Fruit fly (Drosophila melanogaster) whole organism, embryonic: ENCODE results near the gene Orc2.

Experiments used
- ATbp ChIP-seq: fragments of 200-800 bp; sonication (Bioruptor generic); optimal IDR thresholded peaks from 2 replicates; lab custom pipeline; 2017; ENCODE audit warnings: missing biosample characterization, mild to moderate bottlenecking, missing genetic modification characterization, missing genetic modification reagents
- C15 ChIP-seq: fragments of 200-800 bp; sonication (Bioruptor generic); IDR thresholded peaks from 3 replicates; pipeline ENCODE4 v1.3.6; 2022; ENCODE audit warnings: missing biosample characterization, missing genetic modification characterization
- CG10462 ChIP-seq: fragments of 200-800 bp; sonication (Bioruptor generic); optimal IDR thresholded peaks from 2 replicates; lab custom pipeline; 2016; ENCODE audit warnings: missing biosample characterization, missing genetic modification characterization
- CG11560 ChIP-seq: fragments of 200-800 bp; sonication (Bioruptor generic); IDR thresholded peaks from 3 replicates; pipeline ENCODE4 v1.3.6; 2022; ENCODE audit warnings: missing biosample characterization, missing genetic modification characterization
- CG12391 ChIP-seq: fragments of 200-800 bp; sonication (Bioruptor generic); optimal IDR thresholded peaks from 3 replicates; lab custom pipeline; 2018; ENCODE audit warnings: missing biosample characterization, mild to moderate bottlenecking, missing genetic modification characterization, moderate library complexity
- CG12744 ChIP-seq: fragments of 200-800 bp; sonication (Bioruptor generic); optimal IDR thresholded peaks from 2 replicates; lab custom pipeline; 2016; ENCODE audit warnings: missing biosample characterization, missing genetic modification characterization
- CG14667 ChIP-seq: fragments of 200-800 bp; sonication (Bioruptor generic); IDR thresholded peaks from 2 replicates; pipeline ENCODE4 v1.3.6; 2022; ENCODE audit warnings: missing biosample characterization, missing genetic modification characterization
- CG18011 ChIP-seq: fragments of 200-800 bp; sonication (Bioruptor generic); optimal IDR thresholded peaks from 2 replicates; lab custom pipeline; 2017; ENCODE audit warnings: missing biosample characterization, missing genetic modification characterization, mild to moderate bottlenecking, moderate library complexity, missing genotype
- CG18476 ChIP-seq: fragments of 200-800 bp; sonication (Bioruptor generic); optimal IDR thresholded peaks from 2 replicates; lab custom pipeline; 2016; ENCODE audit warnings: missing biosample characterization, mild to moderate bottlenecking, missing genetic modification characterization
- CG30431 ChIP-seq: fragments of 200-800 bp; sonication (Bioruptor generic); optimal IDR thresholded peaks from 2 replicates; lab custom pipeline; 2017; ENCODE audit warnings: missing biosample characterization, missing genetic modification characterization
- CG31365 ChIP-seq: fragments of 200-800 bp; sonication (Bioruptor generic); optimal IDR thresholded peaks from 2 replicates; lab custom pipeline; 2018; ENCODE audit warnings: missing biosample characterization, mild to moderate bottlenecking, missing genetic modification characterization
- CG34422 ChIP-seq: fragments of 200-800 bp; sonication (Bioruptor generic); IDR thresholded peaks from 3 replicates; pipeline ENCODE4 v1.3.6; 2022; ENCODE audit warnings: missing biosample characterization, missing genetic modification characterization
- CG3726 ChIP-seq: fragments of 200-800 bp; sonication (Bioruptor generic); IDR thresholded peaks from 3 replicates; pipeline ENCODE4, ENCODE4 v1.3.6; 2022; ENCODE audit warnings: missing biosample characterization, missing genetic modification characterization
- CG4360 ChIP-seq: fragments of 200-800 bp; sonication (Bioruptor generic); IDR thresholded peaks from 2 replicates; pipeline ENCODE4 v1.3.6; 2022; ENCODE audit warnings: missing biosample characterization, missing genetic modification characterization
- CG4404 ChIP-seq: fragments of 200-800 bp; sonication (Bioruptor generic); IDR thresholded peaks from 2 replicates; pipeline ENCODE4 v1.3.6; 2022; ENCODE audit warnings: missing biosample characterization, missing genetic modification characterization
- CG7839 ChIP-seq: fragments of 200-800 bp; sonication (Bioruptor generic); optimal IDR thresholded peaks from 3 replicates; lab custom pipeline; 2018; ENCODE audit warnings: missing biosample characterization, mild to moderate bottlenecking, missing genetic modification characterization, moderate library complexity
- CG8924 ChIP-seq: fragments of 200-800 bp; optimal IDR thresholded peaks from 3 replicates; lab custom pipeline; 2019; ENCODE audit warnings: missing biosample characterization, mild to moderate bottlenecking, missing genetic modification characterization, moderate library complexity
- Camta ChIP-seq: fragments of 200-800 bp; sonication (Bioruptor generic); optimal IDR thresholded peaks from 2 replicates; lab custom pipeline; 2016; ENCODE audit warnings: missing biosample characterization, missing genetic modification characterization
- Dbx ChIP-seq: fragments of 200-800 bp; sonication (Bioruptor generic); IDR thresholded peaks from 3 replicates; pipeline ENCODE4 v1.3.6; 2022; ENCODE audit warnings: missing biosample characterization, missing genetic modification characterization
- H15 ChIP-seq: fragments of 200-800 bp; sonication (Bioruptor generic); IDR thresholded peaks from 3 replicates; pipeline ENCODE4 v1.3.6; 2022; ENCODE audit warnings: missing biosample characterization, missing genetic modification characterization
- Hmr ChIP-seq: fragments of 200-800 bp; sonication (Bioruptor generic); optimal IDR thresholded peaks from 3 replicates; lab custom pipeline; 2017; ENCODE audit warnings: mild to moderate bottlenecking, missing biosample characterization, missing genetic modification reagents, missing genetic modification characterization
- Hsf ChIP-seq: fragments of 200-800 bp; sonication (Bioruptor generic); optimal IDR thresholded peaks from 3 replicates; lab custom pipeline; 2016; ENCODE audit warnings: missing biosample characterization, missing genetic modification characterization
- NFAT ChIP-seq: fragments of 200-800 bp; sonication (Bioruptor generic); IDR thresholded peaks from 2 replicates; pipeline ENCODE4 v1.3.6; 2022; ENCODE audit warnings: missing biosample characterization, missing genetic modification characterization
- Optix ChIP-seq: fragments of 200-800 bp; sonication (Bioruptor generic); IDR thresholded peaks from 3 replicates; pipeline ENCODE4 v1.3.6; 2022; ENCODE audit warnings: missing biosample characterization, missing genetic modification characterization
- PHDP ChIP-seq: fragments of 200-800 bp; sonication (Bioruptor generic); optimal IDR thresholded peaks from 3 replicates; lab custom pipeline; 2018; ENCODE audit warnings: missing biosample characterization, mild to moderate bottlenecking, missing genetic modification characterization, moderate library complexity
- Sox102F ChIP-seq: fragments of 200-800 bp; sonication (Bioruptor generic); optimal IDR thresholded peaks from 2 replicates; lab custom pipeline; 2018; ENCODE audit warnings: missing biosample characterization, mild to moderate bottlenecking, missing genetic modification characterization, moderate library complexity
- Spps ChIP-seq: fragments of 200-800 bp; sonication (Bioruptor generic); optimal IDR thresholded peaks from 2 replicates; lab custom pipeline; 2018; ENCODE audit warnings: missing biosample characterization, mild to moderate bottlenecking, missing genetic modification characterization
- TFAM ChIP-seq: fragments of 200-800 bp; sonication (Bioruptor generic); optimal IDR thresholded peaks from 2 replicates; lab custom pipeline; 2017; ENCODE audit warnings: missing biosample characterization, missing genetic modification characterization, inconsistent platforms
- ash1 ChIP-seq: fragments of 200-800 bp; sonication (Bioruptor generic); optimal IDR thresholded peaks from 2 replicates; lab custom pipeline; 2018; ENCODE audit warnings: missing biosample characterization, mild to moderate bottlenecking, missing genetic modification characterization
- ato ChIP-seq: fragments of 200-800 bp; sonication (Bioruptor generic); IDR thresholded peaks from 2 replicates; pipeline ENCODE4 v1.3.6; 2022; ENCODE audit warnings: missing biosample characterization, missing genetic modification characterization; ENCODE audit not compliant: partially characterized antibody
- bsh ChIP-seq, 2 experiments: fragments of 200-800 bp; sonication (Bioruptor generic); optimal IDR thresholded peaks; 2 replicates each; lab custom pipeline; 2017 to 2018; ENCODE audit warnings: mild to moderate bottlenecking in 2 of 2, missing biosample characterization in 2 of 2, missing genetic modification characterization in 2 of 2, moderate library complexity in 1 of 2
- cad ChIP-seq: fragments of >200 bp; optimal IDR thresholded peaks from 2 replicates; lab custom pipeline; 2017; ENCODE audit warnings: missing biosample characterization, missing genetic modification characterization
- crp ChIP-seq, 2 experiments: fragments of 200-800 bp; sonication (Bioruptor generic); optimal IDR thresholded peaks; 2 replicates in 1 of 2; 3 replicates in 1 of 2; lab custom pipeline; 2017; ENCODE audit warnings: missing biosample characterization in 2 of 2, missing genetic modification characterization in 2 of 2, mild to moderate bottlenecking in 1 of 2, moderate library complexity in 1 of 2
- danr ChIP-seq: fragments of 200-800 bp; sonication (Bioruptor generic); IDR thresholded peaks from 2 replicates; pipeline ENCODE4 v1.3.6; 2022; ENCODE audit warnings: missing biosample characterization, missing genetic modification characterization
- dimm ChIP-seq: fragments of 200-800 bp; sonication (Bioruptor generic); IDR thresholded peaks from 2 replicates; pipeline ENCODE4 v1.3.6; 2022; ENCODE audit warnings: missing biosample characterization, missing genetic modification characterization
- fd102C ChIP-seq: fragments of 200-800 bp; sonication (Bioruptor generic); optimal IDR thresholded peaks from 2 replicates; lab custom pipeline; 2018; ENCODE audit warnings: missing biosample characterization, mild to moderate bottlenecking, missing genetic modification characterization, moderate library complexity
- gcm ChIP-seq: fragments of 200-800 bp; sonication (Bioruptor generic); optimal IDR thresholded peaks from 2 replicates; lab custom pipeline; 2019; ENCODE audit warnings: missing biosample characterization, mild to moderate bottlenecking, missing genetic modification characterization, moderate library complexity
- kah ChIP-seq: fragments of 200-800 bp; sonication (Bioruptor generic); optimal IDR thresholded peaks from 2 replicates; lab custom pipeline; 2018; ENCODE audit warnings: missing biosample characterization, mild to moderate bottlenecking, missing genetic modification characterization
- ken ChIP-seq: fragments of 200-800 bp; sonication (Bioruptor generic); IDR thresholded peaks from 3 replicates; pipeline ENCODE4 v1.3.6; 2022; ENCODE audit warnings: missing biosample characterization, missing genetic modification characterization
- nom ChIP-seq: fragments of 200-800 bp; sonication (Bioruptor generic); optimal IDR thresholded peaks from 2 replicates; lab custom pipeline; 2017; ENCODE audit warnings: missing biosample characterization, missing genetic modification characterization, mild to moderate bottlenecking, moderate library complexity, missing genetic modification reagents
- pita ChIP-seq: fragments of 200-800 bp; sonication (Bioruptor generic); optimal IDR thresholded peaks from 2 replicates; lab custom pipeline; 2017; ENCODE audit warnings: missing biosample characterization, mild to moderate bottlenecking, missing genetic modification characterization
- sc ChIP-seq, 3 experiments: fragments of >200 bp in 2 of 3; fragments of 200-800 bp in 1 of 3; sonication (Bioruptor generic) in 1 of 3; optimal IDR thresholded peaks; 2 replicates in 2 of 3; 3 replicates in 1 of 3; lab custom pipeline; 2017; ENCODE audit warnings: mild to moderate bottlenecking in 1 of 3, missing biosample characterization in 1 of 3, missing genetic modification characterization in 1 of 3, missing genetic modification reagents in 1 of 3
- sens ChIP-seq: fragments of 200-800 bp; sonication (Bioruptor generic); peaks from one replicate; lab custom pipeline; 2016; ENCODE audit warnings: missing biosample characterization, missing genetic modification characterization
- sens-2 ChIP-seq: fragments of 200-800 bp; sonication (Bioruptor generic); IDR thresholded peaks from 2 replicates; pipeline ENCODE4 v1.3.6; 2022; ENCODE audit warnings: missing biosample characterization, missing genetic modification characterization
- sisA ChIP-seq: fragments of 200-800 bp; sonication (Bioruptor generic); IDR thresholded peaks from 2 replicates; pipeline ENCODE4 v1.3.6; 2022; ENCODE audit warnings: missing biosample characterization, missing genetic modification characterization
- sqz ChIP-seq: fragments of 200-800 bp; sonication (Bioruptor generic); optimal IDR thresholded peaks from 3 replicates; lab custom pipeline; 2018; ENCODE audit warnings: missing biosample characterization, mild to moderate bottlenecking, missing genetic modification characterization
- trem ChIP-seq: fragments of 200-800 bp; optimal IDR thresholded peaks from 3 replicates; lab custom pipeline; 2019; ENCODE audit warnings: missing biosample characterization, mild to moderate bottlenecking, missing genetic modification characterization, moderate library complexity
- tx ChIP-seq: fragments of 200-800 bp; sonication (Bioruptor generic); optimal IDR thresholded peaks from 2 replicates; lab custom pipeline; 2016; ENCODE audit warnings: missing biosample characterization, missing genetic modification characterization
- zf30C ChIP-seq: fragments of 200-800 bp; sonication (Bioruptor generic); optimal IDR thresholded peaks from 3 replicates; lab custom pipeline; 2018; ENCODE audit warnings: missing biosample characterization, mild to moderate bottlenecking, missing genetic modification characterization

Gene Orc2

DNA sequence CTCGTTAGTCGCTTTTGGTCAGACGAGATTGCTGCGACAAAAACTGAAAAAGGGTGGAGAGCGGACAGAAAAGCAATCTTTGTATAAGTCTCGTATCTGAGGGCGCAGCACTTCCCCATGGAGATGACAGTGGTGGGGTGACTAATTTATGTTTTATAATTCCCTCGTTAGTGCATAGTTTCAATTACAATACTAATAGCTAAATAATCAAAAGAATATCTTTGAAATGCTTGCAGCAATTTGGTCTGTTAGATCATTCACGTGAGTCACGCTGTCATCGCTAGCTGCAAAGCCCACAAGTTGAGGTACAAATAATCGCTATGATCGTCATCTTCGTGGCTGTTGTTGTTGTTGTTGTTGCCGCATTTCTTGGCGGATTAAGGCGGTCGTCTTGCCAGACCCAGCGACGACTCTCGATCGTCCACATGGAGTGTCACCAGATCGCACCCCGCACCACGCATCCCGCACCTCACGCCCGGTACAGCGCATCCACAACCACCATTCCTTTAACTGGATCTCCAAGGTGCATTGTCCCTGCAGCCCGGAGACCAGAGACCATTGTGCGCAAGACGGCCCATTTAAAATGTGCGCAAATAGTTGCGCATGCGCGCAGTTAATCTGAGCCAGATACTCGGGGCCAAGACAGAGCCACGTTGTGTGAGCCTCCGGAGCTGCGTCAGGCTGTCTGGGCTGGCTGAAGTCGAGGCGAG lies 42.7 kb upstream of the Orc2 start (continued):
- TF ChIP-seq dimm (GFP tag; lab: Robert Waterston, UW), result no peak
- TF ChIP-seq trem, result peak; percentile 22
- no peak for TF ChIP-seq crp (GFP tag; optimal IDR thresholded peaks at IDR 0.05; lab: Kevin White, UChicago)
- TF ChIP-seq TFAM (GFP tag; lab: Kevin White, UChicago), result no peak
- peak; percentile 40 to 50 for TF ChIP-seq bsh (GFP tag; optimal IDR thresholded peaks at IDR 0.05; lab: Kevin White, UChicago)
- no peak for TF ChIP-seq zf30C (GFP tag; lab: Kevin White, UChicago)
- TF ChIP-seq ken (GFP tag; lab: Robert Waterston, UW), result no peak
- TF ChIP-seq sqz (GFP tag; lab: Kevin White, UChicago), result no peak
- TF ChIP-seq CG14667 (GFP tag; lab: Robert Waterston, UW), result no peak
- TF ChIP-seq CG12744, result no peak
- peak; percentile 67 for TF ChIP-seq CG4360 (GFP tag; lab: Robert Waterston, UW)
- TF ChIP-seq cad, result no peak
- peak; percentile 17; the same call in 1 of the 3 replicates for TF ChIP-seq H15
- no peak for TF ChIP-seq CG18476
- TF ChIP-seq nom (GFP tag; lab: Kevin White, UChicago), result peak; percentile 77
- TF ChIP-seq PHDP (tag; lab: Kevin White, UChicago), result no peak
- peak; percentile 21 for TF ChIP-seq Sox102F (GFP tag; lab: Kevin White, UChicago)
- TF ChIP-seq CG12391 (tag; lab: Kevin White, UChicago), result no peak
- no peak for TF ChIP-seq tx (GFP tag; lab: Kevin White, UChicago)
- no peak for TF ChIP-seq ato (GFP tag; lab: Robert Waterston, UW)
- no peak for TF ChIP-seq NFAT (GFP tag; lab: Robert Waterston, UW)
- TF ChIP-seq CG18011 (GFP tag; lab: Kevin White, UChicago), result no peak
- no peak for TF ChIP-seq danr (GFP tag; lab: Robert Waterston, UW)
- TF ChIP-seq CG34422 (GFP tag; lab: Robert Waterston, UW), result peak; percentile 68; the same call in 2 of the 3 replicates
- TF ChIP-seq ATbp (GFP tag; lab: Kevin White, UChicago), result peak; percentile 16
- TF ChIP-seq Spps (tag; lab: Kevin White, UChicago), result peak; percentile 43
- TF ChIP-seq CG30431 (GFP tag; lab: Kevin White, UChicago), result no peak
- TF ChIP-seq gcm, result no peak
- TF ChIP-seq Dbx (GFP tag; lab: Robert Waterston, UW), result no peak
- TF ChIP-seq CG31365 (tag; lab: Kevin White, UChicago), result no peak
- TF ChIP-seq CG8924 (tag; lab: Kevin White, UChicago), result peak; percentile 26
- TF ChIP-seq Hsf, result no peak
- peak; percentile 15 for TF ChIP-seq CG7839
- TF ChIP-seq pita, result no peak
- TF ChIP-seq fd102C (GFP tag; lab: Kevin White, UChicago), result no peak
- TF ChIP-seq sens (GFP tag; lab: Kevin White, UChicago), result peak; percentile 81
- no peak for TF ChIP-seq kah (GFP tag; lab: Kevin White, UChicago)
- no peak for TF ChIP-seq Camta (GFP tag; lab: Kevin White, UChicago)
- no peak for TF ChIP-seq CG4404 (GFP tag; lab: Robert Waterston, UW)
- no peak for TF ChIP-seq CG11560
- TF ChIP-seq C15 (GFP tag; lab: Robert Waterston, UW), result no peak
- 0 out of 3 replicates have a peak, but pooled peaks have one; percentile 28 for TF ChIP-seq Optix (GFP tag; lab: Robert Waterston, UW)
- 0 out of 2 replicates have a peak, but pooled peaks have one; percentile 20 for TF ChIP-seq sens-2
- TF ChIP-seq CG10462, result no peak
- TF ChIP-seq Hmr, result no peak
- 0 out of 3 replicates have a peak, but pooled peaks have one; percentile 11 for TF ChIP-seq CG3726
- no peak for TF ChIP-seq ash1
- no peak for TF ChIP-seq sc (optimal IDR thresholded peaks at IDR 0.05; lab: Kevin White, UChicago)
- no peak for TF ChIP-seq sc (GFP tag; optimal IDR thresholded peaks at IDR 0.05; lab: Kevin White, UChicago)
- peak; percentile 47; the same call in 1 of the 2 replicates for TF ChIP-seq sisA (GFP tag; lab: Robert Waterston, UW)
